Fruit fly (Drosophila melanogaster) whole organism, embryonic: ENCODE measurements around the gene pyx.

Source experiments
- CG10654 ChIP-seq: fragments of 200-800 bp; sonication (Bioruptor generic); optimal IDR thresholded peaks from 2 replicates; lab custom pipeline; 2016; ENCODE audit warnings: missing biosample characterization, missing genetic modification characterization
- CG12299 ChIP-seq: fragments of 200-800 bp; sonication (Bioruptor generic); optimal IDR thresholded peaks from 2 replicates; lab custom pipeline; 2018; ENCODE audit warnings: missing biosample characterization, mild to moderate bottlenecking, missing genetic modification characterization
- CG12769 ChIP-seq: fragments of 200-800 bp; sonication (Bioruptor generic); optimal IDR thresholded peaks from 2 replicates; lab custom pipeline; 2019; ENCODE audit warnings: missing biosample characterization, mild to moderate bottlenecking, missing genetic modification characterization, moderate library complexity
- CG17829 ChIP-seq: fragments of 200-800 bp; optimal IDR thresholded peaks from 2 replicates; lab custom pipeline; 2019; ENCODE audit warnings: missing biosample characterization, mild to moderate bottlenecking, missing genetic modification characterization, moderate library complexity
- CG1832 ChIP-seq: fragments of 200-800 bp; sonication (Bioruptor generic); optimal IDR thresholded peaks from 2 replicates; lab custom pipeline; 2017; ENCODE audit warnings: missing biosample characterization, mild to moderate bottlenecking, missing genetic modification characterization, inconsistent platforms
- CG2889 ChIP-seq: fragments of 200-800 bp; sonication (Bioruptor generic); IDR thresholded peaks from 3 replicates; pipeline ENCODE4 v1.3.6; 2022; ENCODE audit warnings: missing biosample characterization, missing genetic modification characterization
- CG34224 ChIP-seq: fragments of 200-800 bp; sonication (Bioruptor generic); IDR thresholded peaks from 3 replicates; pipeline ENCODE4 v1.3.6; 2022; ENCODE audit warnings: missing biosample characterization, missing genetic modification characterization; ENCODE audit not compliant: partially characterized antibody
- CG34376 ChIP-seq: fragments of 200-800 bp; sonication (Bioruptor generic); optimal IDR thresholded peaks from 2 replicates; lab custom pipeline; 2018; ENCODE audit warnings: missing biosample characterization, mild to moderate bottlenecking, missing genetic modification characterization
- CG34422 ChIP-seq: fragments of 200-800 bp; sonication (Bioruptor generic); IDR thresholded peaks from 3 replicates; pipeline ENCODE4 v1.3.6; 2022; ENCODE audit warnings: missing biosample characterization, missing genetic modification characterization
- CG5953 ChIP-seq: fragments of 200-800 bp; sonication (Bioruptor generic); IDR thresholded peaks from 2 replicates; pipeline ENCODE4 v1.3.6; 2022; ENCODE audit warnings: missing biosample characterization, missing genetic modification characterization
- CG7372 ChIP-seq: fragments of 200-800 bp; sonication (Bioruptor generic); IDR thresholded peaks from 2 replicates; pipeline ENCODE4 v1.3.6; 2022; ENCODE audit warnings: missing biosample characterization, missing genetic modification characterization
- CG7556 ChIP-seq: fragments of 200-800 bp; sonication (Bioruptor generic); optimal IDR thresholded peaks from 2 replicates; lab custom pipeline; 2017; ENCODE audit warnings: missing biosample characterization, mild to moderate bottlenecking, missing genetic modification characterization
- CG7963 ChIP-seq: fragments of 200-800 bp; sonication (Bioruptor generic); IDR thresholded peaks from 3 replicates; pipeline ENCODE4 v1.3.6; 2022; ENCODE audit warnings: missing biosample characterization, missing genetic modification characterization; ENCODE audit not compliant: partially characterized antibody
- CG8290 ChIP-seq, 3 experiments: fragments of 200-800 bp; sonication (Bioruptor generic); optimal IDR thresholded peaks; 2 replicates each; lab custom pipeline; 2016 to 2019; ENCODE audit warnings: missing biosample characterization in 3 of 3, missing genetic modification characterization in 3 of 3, mild to moderate bottlenecking in 2 of 3, moderate library complexity in 1 of 3
- CG9437 ChIP-seq: fragments of 200-800 bp; sonication (Bioruptor generic); optimal IDR thresholded peaks from 2 replicates; lab custom pipeline; 2018; ENCODE audit warnings: missing biosample characterization, mild to moderate bottlenecking, missing genetic modification characterization
- Deaf1 ChIP-seq: fragments of 200-800 bp; optimal IDR thresholded peaks from 3 replicates; lab custom pipeline; 2019; ENCODE audit warnings: missing biosample characterization, mild to moderate bottlenecking, missing genetic modification characterization, moderate library complexity
- Ets97D ChIP-seq: fragments of 200-800 bp; sonication (Bioruptor generic); optimal IDR thresholded peaks from 3 replicates; lab custom pipeline; 2016; ENCODE audit warnings: missing biosample characterization, missing genetic modification characterization
- HLH4C ChIP-seq: fragments of 200-800 bp; sonication (Bioruptor generic); IDR thresholded peaks from 3 replicates; pipeline ENCODE4 v1.3.6; 2022; ENCODE audit warnings: missing biosample characterization, missing genetic modification characterization; ENCODE audit not compliant: partially characterized antibody
- HmgZ ChIP-seq: fragments of 200-800 bp; sonication (Bioruptor generic); optimal IDR thresholded peaks from 2 replicates; lab custom pipeline; 2018; ENCODE audit warnings: missing biosample characterization, mild to moderate bottlenecking, missing genetic modification characterization
- Jarid2 ChIP-seq: fragments of 200-800 bp; sonication (Bioruptor generic); optimal IDR thresholded peaks from 3 replicates; lab custom pipeline; 2017; ENCODE audit warnings: mild to moderate bottlenecking, missing biosample characterization, missing genetic modification reagents, missing genetic modification characterization
- Neu2 ChIP-seq: fragments of 200-800 bp; sonication (Bioruptor generic); optimal IDR thresholded peaks from 3 replicates; lab custom pipeline; 2016; ENCODE audit warnings: missing biosample characterization, missing genetic modification characterization, borderline replicate concordance
- Nf-YC ChIP-seq: fragments of 200-800 bp; optimal IDR thresholded peaks from 3 replicates; lab custom pipeline; 2019; ENCODE audit warnings: missing biosample characterization, mild to moderate bottlenecking, missing genetic modification characterization, moderate library complexity
- PHDP ChIP-seq: fragments of 200-800 bp; sonication (Bioruptor generic); optimal IDR thresholded peaks from 3 replicates; lab custom pipeline; 2018; ENCODE audit warnings: missing biosample characterization, mild to moderate bottlenecking, missing genetic modification characterization, moderate library complexity
- Rfx ChIP-seq: fragments of 200-800 bp; sonication (Bioruptor generic); IDR thresholded peaks from 2 replicates; pipeline ENCODE4 v1.3.6; 2022; ENCODE audit warnings: missing biosample characterization, missing genetic modification characterization
- Sin3A ChIP-seq: fragments of >200 bp; optimal IDR thresholded peaks from 2 replicates; lab custom pipeline; 2018
- Spps ChIP-seq: fragments of 200-800 bp; sonication (Bioruptor generic); optimal IDR thresholded peaks from 2 replicates; lab custom pipeline; 2018; ENCODE audit warnings: missing biosample characterization, mild to moderate bottlenecking, missing genetic modification characterization
- ci ChIP-seq: fragments of 200-800 bp; sonication (Bioruptor generic); IDR thresholded peaks from 3 replicates; pipeline ENCODE4 v1.3.6; 2022; ENCODE audit warnings: missing biosample characterization, missing genetic modification characterization
- en ChIP-seq: fragments of 200-800 bp; sonication (Bioruptor generic); optimal IDR thresholded peaks from 2 replicates; lab custom pipeline; 2016; ENCODE audit warnings: missing biosample characterization, missing genetic modification characterization
- ewg ChIP-seq: fragments of 200-800 bp; sonication (Bioruptor generic); optimal IDR thresholded peaks from 3 replicates; lab custom pipeline; 2017; ENCODE audit warnings: mild to moderate bottlenecking, missing biosample characterization, missing genetic modification reagents, missing genetic modification characterization
- gcm ChIP-seq: fragments of 200-800 bp; sonication (Bioruptor generic); optimal IDR thresholded peaks from 2 replicates; lab custom pipeline; 2019; ENCODE audit warnings: missing biosample characterization, mild to moderate bottlenecking, missing genetic modification characterization, moderate library complexity
- inv ChIP-seq: fragments of 200-800 bp; sonication (Bioruptor generic); IDR thresholded peaks from 2 replicates; pipeline ENCODE4 v1.3.6; 2022; ENCODE audit warnings: missing biosample characterization, missing genetic modification characterization; ENCODE audit not compliant: partially characterized antibody
- jing ChIP-seq: fragments of 200-800 bp; sonication (Bioruptor generic); optimal IDR thresholded peaks from 2 replicates; lab custom pipeline; 2018; ENCODE audit warnings: missing biosample characterization, mild to moderate bottlenecking, missing genetic modification characterization
- org-1 ChIP-seq: fragments of 200-800 bp; sonication (Bioruptor generic); optimal IDR thresholded peaks from 2 replicates; lab custom pipeline; 2017; ENCODE audit warnings: missing biosample characterization, missing genetic modification characterization
- otp ChIP-seq: fragments of 200-800 bp; sonication (Bioruptor generic); IDR thresholded peaks from 3 replicates; pipeline ENCODE4, ENCODE4 v1.3.6; 2022; ENCODE audit warnings: missing biosample characterization, missing genetic modification characterization
- pan ChIP-seq, 4 experiments: fragments of >200 bp in 3 of 4; fragments of 200-800 bp in 1 of 4; sonication (Bioruptor generic) in 1 of 4; optimal IDR thresholded peaks in 3 of 4; IDR thresholded peaks in 1 of 4; 2 replicates each; pipeline versions ENCODE4 v1.3.6 to Lab custom; 2017 to 2022; ENCODE audit warnings: missing biosample characterization in 2 of 4, missing genetic modification characterization in 2 of 4, mixed read lengths in 1 of 4
- pnt ChIP-seq: fragments of 200-800 bp; sonication (Bioruptor generic); optimal IDR thresholded peaks from 3 replicates; lab custom pipeline; 2016; ENCODE audit warnings: missing biosample characterization, missing genetic modification characterization
- pum ChIP-seq: fragments of 200-800 bp; sonication (Bioruptor generic); optimal IDR thresholded peaks from 2 replicates; lab custom pipeline; 2016; ENCODE audit warnings: missing biosample characterization, missing genetic modification characterization
- sens-2 ChIP-seq: fragments of 200-800 bp; sonication (Bioruptor generic); IDR thresholded peaks from 2 replicates; pipeline ENCODE4 v1.3.6; 2022; ENCODE audit warnings: missing biosample characterization, missing genetic modification characterization
- sna ChIP-seq: fragments of 200-800 bp; sonication (Bioruptor generic); IDR thresholded peaks from 2 replicates; pipeline ENCODE4 v1.3.6; 2022; ENCODE audit warnings: missing biosample characterization, missing genetic modification characterization; ENCODE audit not compliant: partially characterized antibody
- so ChIP-seq: fragments of 200-800 bp; sonication (Bioruptor generic); IDR thresholded peaks from 3 replicates; pipeline ENCODE4 v1.3.6; 2022; ENCODE audit warnings: missing biosample characterization, missing genetic modification characterization
- sr ChIP-seq: fragments of 200-800 bp; sonication (Bioruptor generic); IDR thresholded peaks from 3 replicates; pipeline ENCODE4 v1.3.6; 2022; ENCODE audit warnings: missing biosample characterization, missing genetic modification characterization
- z ChIP-seq: fragments of 200-800 bp; sonication (Bioruptor generic); IDR thresholded peaks from 3 replicates; pipeline ENCODE4 v1.3.6; 2022; ENCODE audit warnings: missing biosample characterization, missing genetic modification characterization
- zen2 ChIP-seq: fragments of 200-800 bp; sonication (Bioruptor generic); IDR thresholded peaks from 3 replicates; pipeline ENCODE4 v1.3.6; 2022; ENCODE audit warnings: missing biosample characterization, missing genetic modification characterization; ENCODE audit not compliant: partially characterized antibody

Gene pyx

DNA sequence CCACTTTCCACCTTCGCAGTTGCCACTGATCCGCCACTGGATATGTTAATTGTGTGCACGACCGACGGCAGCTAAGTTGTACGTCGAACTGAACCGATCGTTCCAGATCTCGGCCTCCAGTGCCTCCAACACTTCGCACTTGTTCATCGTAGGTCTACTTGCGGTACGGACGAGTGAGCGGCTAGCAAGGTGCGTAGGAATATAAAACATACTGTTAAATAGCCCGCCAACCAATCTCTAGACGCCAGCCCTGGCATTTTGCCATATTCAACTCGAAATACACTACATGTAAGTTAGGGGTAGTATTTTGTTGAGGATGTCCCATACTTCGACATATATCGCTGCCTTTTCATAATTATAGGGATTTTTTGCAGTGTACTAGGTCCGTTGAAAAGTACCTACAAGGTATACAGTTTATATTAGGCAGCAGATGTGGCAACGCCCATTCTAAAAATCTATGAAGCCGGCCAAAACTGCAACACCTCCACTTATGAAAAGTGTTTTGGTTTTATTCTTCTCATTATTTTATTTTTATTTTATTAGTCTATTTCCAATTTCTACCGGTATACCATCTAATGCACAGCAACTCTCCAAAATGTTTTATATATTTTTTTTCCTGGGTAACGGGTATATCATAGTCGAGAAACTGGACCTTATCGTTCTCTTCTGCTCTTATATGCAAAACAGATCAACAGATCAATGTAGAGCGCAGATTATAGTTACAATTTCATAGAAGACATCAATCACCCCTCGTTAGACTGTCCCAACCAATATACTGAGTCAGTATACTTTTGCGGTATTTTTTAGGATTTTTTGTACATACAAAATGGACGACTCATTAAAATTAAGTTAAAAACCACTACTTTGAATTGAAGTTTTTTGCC is at the start of gene pyx, which contains the start of gene CG33229 (continued):
- TF ChIP-seq HLH4C (GFP tag; lab: Robert Waterston, UW) (0 out of 3 replicates have a peak, but pooled peaks have one; percentile 46), CG7963 (no peak), PHDP (tag; lab: Kevin White, UChicago) (peak; percentile 75)

DNA sequence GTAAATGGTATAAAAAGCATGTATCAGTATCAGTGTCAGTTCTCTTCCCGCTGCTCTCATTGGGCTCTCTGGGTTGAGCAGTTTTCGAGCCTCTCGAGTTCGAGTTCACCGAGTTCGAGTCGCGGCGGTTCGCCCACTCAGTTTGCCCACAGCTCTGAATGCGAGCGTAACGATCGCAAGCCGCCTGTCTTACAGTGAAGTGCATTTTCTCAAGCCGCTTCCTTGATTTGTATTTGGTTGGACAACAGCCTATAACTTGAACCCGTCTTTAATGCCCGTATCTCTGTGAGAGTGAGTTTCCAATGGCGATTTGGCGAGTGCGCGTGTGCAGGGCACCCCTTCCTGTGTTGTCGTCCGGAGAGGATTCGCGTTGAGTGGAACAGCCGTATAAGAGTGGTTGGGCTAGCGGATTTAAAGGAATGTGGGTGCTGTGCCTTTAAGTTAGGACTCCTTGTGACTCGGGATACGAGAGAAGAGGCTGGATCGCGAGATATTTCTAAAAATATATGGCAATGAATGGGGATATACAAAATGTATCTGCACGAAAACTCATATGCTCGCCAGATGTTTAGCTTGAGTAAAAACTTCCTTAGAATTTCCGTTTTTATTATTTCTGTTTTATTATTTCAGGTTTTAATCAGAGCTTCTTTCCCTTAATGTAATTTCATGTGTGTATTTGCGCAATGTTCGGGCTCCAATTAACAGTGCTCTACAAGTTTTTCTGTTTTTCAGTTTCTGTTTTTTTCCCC is 48.8 kb upstream of the pyx start:
- TF ChIP-seq Spps (tag; lab: Kevin White, UChicago) = no peak
- TF ChIP-seq pnt (GFP tag; lab: Kevin White, UChicago) = no peak
- peak; percentile 77 for TF ChIP-seq gcm (GFP tag; lab: Kevin White, UChicago)
- peak; percentile 34; the same call in 1 of the 3 replicates for TF ChIP-seq CG34422 (GFP tag; lab: Robert Waterston, UW)
- no peak for TF ChIP-seq CG2889 (GFP tag; lab: Robert Waterston, UW)
- peak; percentile 88 for TF ChIP-seq sr
- no peak for TF ChIP-seq CG10654 (GFP tag; lab: Kevin White, UChicago)
- TF ChIP-seq Ets97D (GFP tag; lab: Kevin White, UChicago) = no peak
- peak; percentile 72 for TF ChIP-seq ewg (GFP tag; lab: Kevin White, UChicago)
- peak; percentile 31 for TF ChIP-seq Deaf1
- TF ChIP-seq Neu2 (GFP tag; lab: Kevin White, UChicago) = no peak
- TF ChIP-seq CG7372 (GFP tag; lab: Robert Waterston, UW) = no peak
- TF ChIP-seq CG12769 (tag; lab: Kevin White, UChicago) = peak; percentile 48
- no peak for TF ChIP-seq pum (GFP tag; lab: Kevin White, UChicago)
- TF ChIP-seq HmgZ (tag; lab: Kevin White, UChicago) = no peak
- no peak for TF ChIP-seq en (GFP tag; lab: Kevin White, UChicago)
- no peak for TF ChIP-seq CG34376 (GFP tag; lab: Kevin White, UChicago)
- no peak for TF ChIP-seq CG8290 (GFP tag; optimal IDR thresholded peaks at IDR 0.05; lab: Kevin White, UChicago)
- peak in 1 of 2 experiments; percentile 46 for TF ChIP-seq CG8290 (tag; optimal IDR thresholded peaks at IDR 0.05; lab: Kevin White, UChicago)
- TF ChIP-seq otp (GFP tag; lab: Robert Waterston, UW) = 0 out of 3 replicates have a peak, but pooled peaks have one; percentile 30
- peak; percentile 30; the same call in 1 of the 2 replicates for TF ChIP-seq Rfx
- TF ChIP-seq pan (optimal IDR thresholded peaks at IDR 0.05; lab: Kevin White, UChicago) = no peak
- TF ChIP-seq pan (GFP tag; optimal IDR thresholded peaks at IDR 0.05 in 1 of 2, IDR thresholded peaks at IDR 0.05 in 1 of 2) = no peak
- TF ChIP-seq CG17829 = peak; percentile 2
- no peak for TF ChIP-seq org-1
- peak; percentile 57; the same call in 2 of the 3 replicates for TF ChIP-seq zen2 (GFP tag; lab: Robert Waterston, UW)
- peak; percentile 3 for TF ChIP-seq CG7556 (GFP tag; lab: Kevin White, UChicago)
- TF ChIP-seq Nf-YC = peak; percentile 13
- TF ChIP-seq CG12299 (tag; lab: Kevin White, UChicago) = peak; percentile 8
- TF ChIP-seq z (GFP tag; lab: Robert Waterston, UW) = peak; percentile 99
- no peak for TF ChIP-seq CG9437 (GFP tag; lab: Kevin White, UChicago)
- TF ChIP-seq so (GFP tag; lab: Robert Waterston, UW) = peak; percentile 26; the same call in 1 of the 3 replicates
- TF ChIP-seq inv = 0 out of 2 replicates have a peak, but pooled peaks have one; percentile 22
- TF ChIP-seq sna (GFP tag; lab: Robert Waterston, UW) = 0 out of 2 replicates have a peak, but pooled peaks have one; percentile 46
- peak; percentile 42; the same call in 1 of the 2 replicates for TF ChIP-seq sens-2
- TF ChIP-seq jing (GFP tag; lab: Kevin White, UChicago) = no peak
- peak; percentile 42; the same call in 1 of the 2 replicates for TF ChIP-seq CG5953
- peak; percentile 77; the same call in 2 of the 3 replicates for TF ChIP-seq ci (GFP tag; lab: Robert Waterston, UW)
- peak; percentile 94 for TF ChIP-seq Jarid2 (GFP tag; lab: Kevin White, UChicago)
- no peak for TF ChIP-seq Sin3A
- TF ChIP-seq CG34224 (GFP tag; lab: Robert Waterston, UW) = peak; percentile 53
- TF ChIP-seq CG1832 (GFP tag; lab: Kevin White, UChicago) = no peak
- no peak for TF ChIP-seq PHDP (tag; lab: Kevin White, UChicago)
